Worm (Caenorhabditis elegans) whole organism, mixed stage, embryonic: ENCODE measurements around the gene F23D12.3.

ENCODE experiments used
- ceh-43 ChIP-seq: fragments of 200-800 bp; sonication (Bioruptor generic); optimal IDR thresholded peaks from 2 replicates; lab custom pipeline; 2018; ENCODE audit warnings: mild to moderate bottlenecking, missing genetic modification characterization, moderate library complexity, missing compliant biosample characterization
- ham-2 ChIP-seq: fragments of 200-800 bp; sonication (Bioruptor generic); optimal IDR thresholded peaks from 2 replicates; lab custom pipeline; 2018; ENCODE audit warnings: mild to moderate bottlenecking, missing genetic modification characterization, missing compliant biosample characterization
- mep-1 ChIP-seq: fragments of 150-350 bp; optimal IDR thresholded peaks from 2 replicates; lab custom pipeline; 2017; ENCODE audit warnings: missing biosample characterization, missing genetic modification reagents, missing genetic modification characterization, inconsistent platforms
- nhr-12 ChIP-seq: fragments of 150-350 bp; optimal IDR thresholded peaks from 2 replicates; lab custom pipeline; 2014; ENCODE audit warnings: missing biosample characterization, missing genetic modification characterization
- snpc-4 ChIP-seq: fragments of 150-350 bp; optimal IDR thresholded peaks from 2 replicates; lab custom pipeline; 2014; ENCODE audit warnings: missing biosample characterization, missing genetic modification characterization
- unc-39 ChIP-seq: fragments of 150-350 bp; optimal IDR thresholded peaks from 2 replicates; lab custom pipeline; 2014; ENCODE audit warnings: missing biosample characterization, missing genetic modification characterization

ce11 chrX:14492441-14492840 is 50.0 kb downstream of the F23D12.3 start:
- TF ChIP-seq snpc-4 (no peak), unc-39 (tag; lab: Kevin White, UChicago) (no peak), ham-2 (GFP tag; lab: Kevin White, UChicago) (no peak), nhr-12 (tag; lab: Kevin White, UChicago) (no peak), ceh-43 (GFP tag; lab: Kevin White, UChicago) (no peak), mep-1 (tag; lab: Kevin White, UChicago) (no peak)
